Worm (Caenorhabditis elegans) whole organism, L4 larva: Measurements from ENCODE around the gene C02C6.14.

Experiments
- F10B5.3 ChIP-seq: sonication (generic microtip); optimal IDR thresholded peaks from 2 replicates; lab custom pipeline; 2016; ENCODE audit warnings: mild to moderate bottlenecking, missing genetic modification characterization, missing compliant biosample characterization
- F37D6.2 ChIP-seq: sonication (generic microtip); optimal IDR thresholded peaks from 2 replicates; lab custom pipeline; 2016; ENCODE audit warnings: mild to moderate bottlenecking, missing genetic modification characterization, missing compliant biosample characterization
- F44E2.7 ChIP-seq: fragments of 200-800 bp; sonication (Bioruptor generic); IDR thresholded peaks from 2 replicates; pipeline ENCODE4 v2.1.2; 2022; ENCODE audit warnings: missing genetic modification characterization, missing compliant biosample characterization
- ZK337.2 ChIP-seq: fragments of 200-800 bp; sonication (Bioruptor generic); IDR thresholded peaks from 2 replicates; pipeline ENCODE4 v1.3.6; 2022; ENCODE audit warnings: missing genetic modification reagents, missing genetic modification characterization, missing compliant biosample characterization
- aha-1 ChIP-seq: fragments of 150-350 bp; peaks from one replicate; lab custom pipeline; 2014; ENCODE audit warnings: missing biosample characterization, missing genetic modification characterization
- arid-1 ChIP-seq: fragments of 200-800 bp; sonication (Bioruptor generic); conservative IDR thresholded peaks from 2 replicates; pipeline ENCODE4 v1.3.6; 2022; ENCODE audit warnings: missing genetic modification reagents, missing genetic modification characterization, missing compliant biosample characterization
- ceh-20 ChIP-seq: fragments of 200-800 bp; sonication (Bioruptor generic); IDR thresholded peaks from 2 replicates; pipeline ENCODE4 v1.3.6; 2022; ENCODE audit warnings: missing genetic modification reagents, missing genetic modification characterization, missing compliant biosample characterization
- ceh-28 ChIP-seq: fragments of 150-350 bp; optimal IDR thresholded peaks from 2 replicates; lab custom pipeline; 2014; ENCODE audit warnings: missing biosample characterization, missing genetic modification reagents, missing genetic modification characterization
- ceh-82 ChIP-seq: sonication (generic microtip); optimal IDR thresholded peaks from 2 replicates; lab custom pipeline; 2017; ENCODE audit warnings: missing biosample characterization, missing genetic modification characterization
- cey-2 ChIP-seq: sonication (generic microtip); optimal IDR thresholded peaks from 3 replicates; lab custom pipeline; 2017; ENCODE audit warnings: missing genetic modification characterization, mild to moderate bottlenecking, missing compliant biosample characterization, antibody characterized with exemption, borderline replicate concordance; ENCODE audit not compliant: insufficient read depth
- ctbp-1 ChIP-seq: fragments of 200-800 bp; sonication (Bioruptor generic); IDR thresholded peaks from 2 replicates; pipeline ENCODE4 v1.3.6; 2022; ENCODE audit warnings: missing genetic modification reagents, missing genetic modification characterization, missing compliant biosample characterization
- dmd-6 ChIP-seq: fragments of 200-800 bp; sonication (Bioruptor generic); IDR thresholded peaks from 2 replicates; pipeline ENCODE4 v1.3.6; 2022; ENCODE audit warnings: missing genetic modification reagents, missing genetic modification characterization, missing compliant biosample characterization
- dve-1 ChIP-seq: sonication (generic microtip); optimal IDR thresholded peaks from 2 replicates; lab custom pipeline; 2017; ENCODE audit warnings: antibody characterized with exemption, mild to moderate bottlenecking, missing genetic modification characterization, missing compliant biosample characterization; ENCODE audit not compliant: insufficient read depth
- fkh-10 ChIP-seq: fragments of 150-350 bp; optimal IDR thresholded peaks from 2 replicates; lab custom pipeline; 2014; ENCODE audit warnings: missing biosample characterization, missing genetic modification reagents, missing genetic modification characterization
- hif-1 ChIP-seq, 2 experiments: sonication (generic microtip); optimal IDR thresholded peaks; 2 replicates each; lab custom pipeline; 2016 to 2017; ENCODE audit warnings: missing compliant biosample characterization in 2 of 2, missing genetic modification characterization in 2 of 2, missing genetic modification reagents in 2 of 2, missing genotype in 2 of 2, mild to moderate bottlenecking in 1 of 2
- hlh-30 ChIP-seq: sonication (generic microtip); optimal IDR thresholded peaks from 2 replicates; lab custom pipeline; 2017; ENCODE audit warnings: antibody characterized with exemption, mild to moderate bottlenecking, missing genetic modification characterization, missing compliant biosample characterization; ENCODE audit not compliant: insufficient read depth
- jun-1 ChIP-seq: fragments of 150-350 bp; optimal IDR thresholded peaks from 2 replicates; lab custom pipeline; 2014; ENCODE audit warnings: missing biosample characterization, missing genetic modification reagents, missing genetic modification characterization
- lim-7 ChIP-seq: fragments of 200-800 bp; sonication (Bioruptor generic); IDR thresholded peaks from 2 replicates; pipeline ENCODE4 v1.3.6; 2022; ENCODE audit warnings: missing genetic modification characterization, missing compliant biosample characterization
- lin-15B ChIP-seq: fragments of 150-350 bp; sonication (generic microtip); optimal IDR thresholded peaks from 3 replicates; lab custom pipeline; 2014; ENCODE audit warnings: missing biosample characterization, missing genetic modification characterization
- lin-29 ChIP-seq: fragments of 200-800 bp; sonication (Bioruptor generic); IDR thresholded peaks from 2 replicates; pipeline ENCODE4 v1.3.6; 2022; ENCODE audit warnings: missing genetic modification reagents, missing genetic modification characterization, missing compliant biosample characterization
- madf-5 ChIP-seq, 2 experiments: fragments of 200-800 bp; sonication (Bioruptor generic); IDR thresholded peaks; 2 replicates each; pipeline ENCODE4 v1.3.6; 2022; ENCODE audit warnings: missing compliant biosample characterization in 2 of 2, missing genetic modification characterization in 2 of 2
- mdl-1 ChIP-seq, 2 experiments: fragments of 150-350 bp in 1 of 2; sonication (generic microtip) in 1 of 2; optimal IDR thresholded peaks; 2 replicates each; lab custom pipeline; 2014 to 2017; ENCODE audit warnings: missing biosample characterization in 2 of 2, missing genetic modification characterization in 2 of 2
- mdt-29 ChIP-seq: fragments of 200-800 bp; sonication (Bioruptor generic); IDR thresholded peaks from 2 replicates; pipeline ENCODE4 v1.3.6; 2022; ENCODE audit warnings: missing genetic modification reagents, missing genetic modification characterization, missing compliant biosample characterization
- mep-1 ChIP-seq: fragments of 150-350 bp; sonication (generic microtip); optimal IDR thresholded peaks from 3 replicates; lab custom pipeline; 2014; ENCODE audit warnings: missing biosample characterization, missing genetic modification characterization
- nhr-10 ChIP-seq: fragments of 150-350 bp; optimal IDR thresholded peaks from 2 replicates; lab custom pipeline; 2014; ENCODE audit warnings: missing biosample characterization, missing genetic modification characterization
- nhr-111 ChIP-seq: fragments of 200-800 bp; sonication (Bioruptor generic); optimal IDR thresholded peaks from 2 replicates; lab custom pipeline; 2018; ENCODE audit warnings: mild to moderate bottlenecking, missing genetic modification characterization, missing compliant biosample characterization
- nhr-28 ChIP-seq: fragments of 150-350 bp; optimal IDR thresholded peaks from 2 replicates; lab custom pipeline; 2014; ENCODE audit warnings: missing biosample characterization, missing genetic modification characterization
- nhr-48 ChIP-seq: sonication (generic microtip); optimal IDR thresholded peaks from 2 replicates; lab custom pipeline; 2016; ENCODE audit warnings: mild to moderate bottlenecking, missing genetic modification characterization, missing compliant biosample characterization
- nhr-77 ChIP-seq: fragments of 150-350 bp; optimal IDR thresholded peaks from 2 replicates; lab custom pipeline; 2014; ENCODE audit warnings: missing biosample characterization, missing genetic modification characterization
- pha-4 ChIP-seq, 2 experiments: fragments of 150-350 bp in 1 of 2; fragments of 200-800 bp in 1 of 2; sonication (Bioruptor generic) in 1 of 2; IDR thresholded peaks in 1 of 2; optimal IDR thresholded peaks in 1 of 2; 2 replicates each; pipeline versions ENCODE4 v1.3.6 to Lab custom; 2014 to 2022; ENCODE audit warnings: missing genetic modification characterization in 2 of 2, missing genetic modification reagents in 2 of 2, missing biosample characterization in 1 of 2, missing compliant biosample characterization in 1 of 2
- php-3 ChIP-seq: fragments of 200-800 bp; sonication (Bioruptor generic); IDR thresholded peaks from 2 replicates; pipeline ENCODE4 v1.3.6; 2022; ENCODE audit warnings: missing genetic modification reagents, missing genetic modification characterization, missing compliant biosample characterization
- pqm-1 ChIP-seq: sonication (generic microtip); optimal IDR thresholded peaks from 2 replicates; lab custom pipeline; 2017; ENCODE audit warnings: missing biosample characterization, missing genetic modification characterization
- skn-1 ChIP-seq: fragments of 150-350 bp; optimal IDR thresholded peaks from 2 replicates; lab custom pipeline; 2014; ENCODE audit warnings: missing biosample characterization, missing genetic modification characterization
- spr-1 ChIP-seq: sonication (generic microtip); optimal IDR thresholded peaks from 2 replicates; lab custom pipeline; 2016; ENCODE audit warnings: mild to moderate bottlenecking, missing genetic modification characterization, missing compliant biosample characterization
- spr-3 ChIP-seq: fragments of 200-800 bp; sonication (Bioruptor generic); optimal IDR thresholded peaks from 2 replicates; lab custom pipeline; 2018; ENCODE audit warnings: mild to moderate bottlenecking, missing genetic modification characterization, missing compliant biosample characterization
- tra-1 ChIP-seq: fragments of 200-800 bp; sonication (Bioruptor generic); IDR thresholded peaks from 2 replicates; pipeline ENCODE4 v1.3.6; 2022; ENCODE audit warnings: missing genetic modification reagents, missing genetic modification characterization, missing compliant biosample characterization
- unc-39 ChIP-seq: sonication (generic microtip); optimal IDR thresholded peaks from 2 replicates; lab custom pipeline; 2017; ENCODE audit warnings: missing biosample characterization, missing genetic modification characterization
- zip-11 ChIP-seq: fragments of 200-800 bp; sonication (Bioruptor generic); IDR thresholded peaks from 2 replicates; pipeline ENCODE4 v1.3.6; 2022; ENCODE audit warnings: missing genetic modification characterization, missing compliant biosample characterization
- zip-2 ChIP-seq: fragments of 150-350 bp; optimal IDR thresholded peaks from 2 replicates; lab custom pipeline; 2014; ENCODE audit warnings: missing biosample characterization, missing genetic modification characterization

C02C6.14 gene

ce11 chrX:15496927-15497605 is 40.4 kb upstream of the C02C6.14 start, which contains the start of gene suox-1 (continued):
- TF ChIP-seq pha-4 (GFP tag; IDR thresholded peaks at IDR 0.05; lab: Robert Waterston, UW) (no peak), pha-4 (tag; optimal IDR thresholded peaks at IDR 0.05; lab: Kevin White, UChicago) (no peak), nhr-77 (peak; percentile 42), unc-39 (no peak), lim-7 (no peak), F44E2.7 (GFP tag; lab: Robert Waterston, UW) (no peak), nhr-48 (tag; lab: Kevin White, UChicago) (no peak), nhr-28 (tag; lab: Kevin White, UChicago) (peak; percentile 12), aha-1 (peak; percentile 78), ctbp-1 (no peak), pqm-1 (tag; lab: Kevin White, UChicago) (no peak), jun-1 (tag; lab: Kevin White, UChicago) (no peak), hlh-30 (tag; lab: Kevin White, UChicago) (peak; percentile 82), arid-1 (no peak), mdl-1 (tag; optimal IDR thresholded peaks at IDR 0.05; lab: Kevin White, UChicago) (peak; percentile 23 to 89), tra-1 (GFP tag; lab: Robert Waterston, UW) (no peak), dmd-6 (peak; percentile 34; the same call in 1 of the 2 replicates), mdt-29 (no peak), hif-1 (tag; optimal IDR thresholded peaks at IDR 0.05; lab: Kevin White, UChicago) (no peak), dve-1 (tag; lab: Kevin White, UChicago) (peak; percentile 72), zip-11 (GFP tag; lab: Robert Waterston, UW) (no peak), fkh-10 (no peak), ceh-20 (GFP tag; lab: Robert Waterston, UW) (peak; percentile 43; the same call in 1 of the 2 replicates), ceh-28 (tag; lab: Kevin White, UChicago) (peak; percentile 3), cey-2 (tag; lab: Kevin White, UChicago) (no peak), zip-2 (tag; lab: Kevin White, UChicago) (no peak), nhr-111 (GFP tag; lab: Kevin White, UChicago) (no peak), mep-1 (no peak)

ce11 chrX:15502455-15503174 is 34.9 kb upstream of the C02C6.14 start, which contains the start of gene H13N06.7:
Gene H13N06.7 (plus strand): TSS chrX:15503124.
- no peak for TF ChIP-seq F10B5.3 (tag; lab: Kevin White, UChicago)
- TF ChIP-seq ceh-82: no peak
- no peak for TF ChIP-seq fkh-10
- TF ChIP-seq ctbp-1: no peak
- no peak for TF ChIP-seq madf-5 (GFP tag; IDR thresholded peaks at IDR 0.05; lab: Robert Waterston, UW)
- no peak for TF ChIP-seq php-3 (GFP tag; lab: Robert Waterston, UW)
- no peak for TF ChIP-seq spr-3 (GFP tag; lab: Kevin White, UChicago)
- no peak for TF ChIP-seq spr-1 (tag; lab: Kevin White, UChicago)
- TF ChIP-seq ZK337.2: no peak
- TF ChIP-seq mdl-1 (tag; optimal IDR thresholded peaks at IDR 0.05; lab: Kevin White, UChicago): no peak
- no peak for TF ChIP-seq lin-15B (tag; lab: Kevin White, UChicago)
- TF ChIP-seq skn-1 (tag; lab: Kevin White, UChicago): no peak
- TF ChIP-seq nhr-10 (tag; lab: Kevin White, UChicago): no peak
- no peak for TF ChIP-seq zip-11 (GFP tag; lab: Robert Waterston, UW)
- no peak for TF ChIP-seq nhr-77
- TF ChIP-seq F37D6.2 (tag; lab: Kevin White, UChicago): no peak
- TF ChIP-seq lin-29 (GFP tag; lab: Robert Waterston, UW): no peak
